Worm (Caenorhabditis elegans): ENCODE data around the gene nsun-1.

DNA sequence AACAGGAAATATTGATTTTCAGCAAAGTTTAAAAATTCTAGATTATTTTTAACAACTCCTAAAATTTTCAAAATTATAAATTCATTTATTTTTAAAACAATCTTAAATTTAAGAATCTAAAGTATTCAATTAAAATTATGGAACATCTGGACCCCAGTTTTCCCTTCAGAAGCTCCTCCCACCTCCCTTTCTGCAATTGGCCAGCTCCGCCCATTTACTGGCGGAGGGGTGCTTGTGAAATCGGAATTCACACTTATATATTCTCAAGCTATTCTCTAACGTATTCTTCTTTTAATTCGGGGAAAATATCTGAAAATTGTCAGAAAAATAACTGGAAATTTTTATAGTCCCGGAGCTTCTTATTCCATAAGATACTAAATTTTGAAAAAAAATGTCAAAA is 40.0 kb upstream of the nsun-1 start, which contains the start of gene mab-9:
- TF ChIP-seq lin-39 (tag; optimal IDR thresholded peaks at IDR 0.05) = no peak
- TF ChIP-seq unc-62 (GFP tag; optimal IDR thresholded peaks at IDR 0.05) = no peak
- TF ChIP-seq tbx-2 (tag; optimal IDR thresholded peaks at IDR 0.05) = no peak
- no peak for TF ChIP-seq sea-2 (GFP tag; optimal IDR thresholded peaks at IDR 0.05)
- TF ChIP-seq nhr-23 (tag; optimal IDR thresholded peaks at IDR 0.05) = no peak
- TF ChIP-seq ama-1 (optimal IDR thresholded peaks at IDR 0.05) = no peak
- TF ChIP-seq R02D3.7 (tag; optimal IDR thresholded peaks at IDR 0.05) = no peak
- no peak for TF ChIP-seq ztf-4 (tag; optimal IDR thresholded peaks at IDR 0.05)

Data from whole organism, L3 larva.